Fruit fly (Drosophila melanogaster): ENCODE results near the gene Rpp14b.

Gene Rpp14b

DNA sequence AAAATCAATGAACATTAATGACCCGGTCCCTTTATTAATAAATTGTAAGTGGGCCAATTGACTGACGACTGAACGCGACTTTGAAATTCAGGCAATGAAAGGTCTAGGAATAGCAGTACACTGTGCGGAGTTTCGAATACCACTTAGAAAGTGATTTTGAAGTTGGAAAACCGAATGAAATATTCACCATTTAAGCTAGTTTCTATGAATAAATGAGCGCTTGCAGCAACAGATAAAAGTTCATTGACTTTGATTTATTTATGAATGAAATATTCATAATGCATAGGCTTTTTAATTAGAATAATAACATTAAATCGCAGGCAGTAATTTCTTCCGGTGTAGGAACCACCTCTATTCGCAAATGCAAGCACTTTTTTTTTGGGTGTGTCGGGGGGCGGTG is 34.7 kb upstream of the Rpp14b start (continued):
- TF ChIP-seq CG6163 (GFP tag; IDR thresholded peaks at IDR 0.05) = peak; percentile 74; the same call in 2 of the 3 replicates
- TF ChIP-seq CG1621 (tag; optimal IDR thresholded peaks at IDR 0.05) = no peak
- peak; percentile 52 for TF ChIP-seq svp (GFP tag)
- TF ChIP-seq fd59A (GFP tag; optimal IDR thresholded peaks at IDR 0.05) = peak; percentile 25
- peak; percentile 8 for TF ChIP-seq Hr39 (GFP tag; optimal IDR thresholded peaks at IDR 0.05)
- TF ChIP-seq Eip75B (GFP tag; optimal IDR thresholded peaks at IDR 0.05) = no peak
- TF ChIP-seq CG8632 (GFP tag; optimal IDR thresholded peaks at IDR 0.05) = no peak
- TF ChIP-seq dac (GFP tag; optimal IDR thresholded peaks at IDR 0.05) = peak; percentile 13
- TF ChIP-seq CG6808 (GFP tag; optimal IDR thresholded peaks at IDR 0.05) = no peak
- TF ChIP-seq CG9139 (GFP tag; optimal IDR thresholded peaks at IDR 0.05) = no peak
- TF ChIP-seq fkh (GFP tag; optimal IDR thresholded peaks at IDR 0.05) = no peak
- TF ChIP-seq CG16779 (tag; optimal IDR thresholded peaks at IDR 0.05) = no peak

dm6 chr3R:30021559-30022451 is 34.0 kb upstream of the Rpp14b start, which contains the start of gene Mgat2:
TSS of gene Mgat2 (minus strand) at chr3R:30022221.
- TF ChIP-seq CG32006 (GFP tag; optimal IDR thresholded peaks at IDR 0.05) = no peak
- TF ChIP-seq fd85E (GFP tag; optimal IDR thresholded peaks at IDR 0.05) = no peak
- no peak for TF ChIP-seq CG7368 (GFP tag; optimal IDR thresholded peaks at IDR 0.05)
- no peak for TF ChIP-seq dsx (GFP tag; optimal IDR thresholded peaks at IDR 0.05; ENCODE audit: poor library complexity, severe bottlenecking)
- no peak for TF ChIP-seq CG9139 (GFP tag; optimal IDR thresholded peaks at IDR 0.05)
- TF ChIP-seq dac (GFP tag; optimal IDR thresholded peaks at IDR 0.05) = no peak
- TF ChIP-seq Sox14 (GFP tag; optimal IDR thresholded peaks at IDR 0.05) = no peak
- TF ChIP-seq Hr4 (GFP tag; optimal IDR thresholded peaks at IDR 0.05) = no peak
- peak; percentile 10 for TF ChIP-seq topi (GFP tag; optimal IDR thresholded peaks at IDR 0.05)
- TF ChIP-seq Hr38 (GFP tag; optimal IDR thresholded peaks at IDR 0.05) = no peak
- TF ChIP-seq CG16779 (tag; optimal IDR thresholded peaks at IDR 0.05) = peak; percentile 50
- no peak for TF ChIP-seq salr (GFP tag; optimal IDR thresholded peaks at IDR 0.05)
- TF ChIP-seq CG34406 (GFP tag; optimal IDR thresholded peaks at IDR 0.05) = peak; percentile 4
- TF ChIP-seq CG8119 (GFP tag; IDR thresholded peaks at IDR 0.05) = peak; percentile 63; the same call in 2 of the 3 replicates
- no peak for TF ChIP-seq cyc (GFP tag; optimal IDR thresholded peaks at IDR 0.05)
- TF ChIP-seq fkh (GFP tag; optimal IDR thresholded peaks at IDR 0.05) = no peak
- TF ChIP-seq CG1621 (tag; optimal IDR thresholded peaks at IDR 0.05) = peak; percentile 42
- TF ChIP-seq CG8632 (GFP tag; optimal IDR thresholded peaks at IDR 0.05) = no peak
- TF ChIP-seq CG4318 (GFP tag; optimal IDR thresholded peaks at IDR 0.05) = no peak
- no peak for TF ChIP-seq CG31627 (GFP tag; optimal IDR thresholded peaks at IDR 0.05)
- TF ChIP-seq Ets21C (GFP tag; optimal IDR thresholded peaks at IDR 0.05) = no peak
- TF ChIP-seq spab (GFP tag; optimal IDR thresholded peaks at IDR 0.05) = no peak
- TF ChIP-seq Blimp-1 (GFP tag; optimal IDR thresholded peaks at IDR 0.05) = peak; percentile 99
- peak; percentile 62; the same call in 2 of the 3 replicates for TF ChIP-seq eg (GFP tag; IDR thresholded peaks at IDR 0.05)
- TF ChIP-seq Gug (GFP tag; IDR thresholded peaks at IDR 0.05) = no peak
- TF ChIP-seq CG11294 (GFP tag; IDR thresholded peaks at IDR 0.05) = no peak
- no peak for TF ChIP-seq CG6276 (GFP tag; optimal IDR thresholded peaks at IDR 0.05)
- TF ChIP-seq Met (GFP tag; optimal IDR thresholded peaks at IDR 0.05) = no peak
- TF ChIP-seq Sox102F (GFP tag; optimal IDR thresholded peaks at IDR 0.05) = no peak
- no peak for TF ChIP-seq OdsH (GFP tag; optimal IDR thresholded peaks at IDR 0.05)
- TF ChIP-seq Eip78C (GFP tag) = peak; percentile 80
- no peak for TF ChIP-seq Eip93F (GFP tag; optimal IDR thresholded peaks at IDR 0.05)
- TF ChIP-seq CG6792 (GFP tag; optimal IDR thresholded peaks at IDR 0.05) = no peak
- TF ChIP-seq CG3919 (GFP tag; optimal IDR thresholded peaks at IDR 0.05) = no peak
- TF ChIP-seq net (GFP tag; optimal IDR thresholded peaks at IDR 0.05) = no peak
- no peak for TF ChIP-seq Smox (GFP tag; optimal IDR thresholded peaks at IDR 0.05)
- no peak for TF ChIP-seq CG11762 (GFP tag; optimal IDR thresholded peaks at IDR 0.05; ENCODE audit: insufficient read depth)
- TF ChIP-seq lz (GFP tag; optimal IDR thresholded peaks at IDR 0.05) = no peak
- TF ChIP-seq Ets96B (tag; optimal IDR thresholded peaks at IDR 0.05) = no peak
- TF ChIP-seq CG6854 (GFP tag; optimal IDR thresholded peaks at IDR 0.05) = peak; percentile 92
- TF ChIP-seq Eip75B (GFP tag; optimal IDR thresholded peaks at IDR 0.05) = no peak
- TF ChIP-seq vri (GFP tag; optimal IDR thresholded peaks at IDR 0.05) = no peak
- no peak for TF ChIP-seq CG10631 (GFP tag; optimal IDR thresholded peaks at IDR 0.05)
- no peak for TF ChIP-seq svp (GFP tag)

All from whole organism, prepupa.